Worm (Caenorhabditis elegans) whole organism, late embryonic: ENCODE results near the gene mab-21.

ENCODE experiments used
- C08G9.2 ChIP-seq: sonication (generic microtip); optimal IDR thresholded peaks from 2 replicates; lab custom pipeline; 2016; ENCODE audit warnings: mild to moderate bottlenecking, missing genetic modification characterization, moderate library complexity, missing compliant biosample characterization
- Y22D7AL.16 ChIP-seq: sonication (generic microtip); optimal IDR thresholded peaks from 2 replicates; lab custom pipeline; 2016; ENCODE audit warnings: missing genetic modification characterization, missing compliant biosample characterization
- ceh-31 ChIP-seq: sonication (generic microtip); optimal IDR thresholded peaks from 2 replicates; lab custom pipeline; 2016; ENCODE audit warnings: missing genetic modification characterization, missing compliant biosample characterization
- ceh-48 ChIP-seq: sonication (generic microtip); optimal IDR thresholded peaks from 2 replicates; lab custom pipeline; 2016; ENCODE audit warnings: missing genetic modification characterization, inconsistent platforms, missing compliant biosample characterization
- che-1 ChIP-seq: sonication (generic microtip); optimal IDR thresholded peaks from 2 replicates; lab custom pipeline; 2016; ENCODE audit warnings: mild to moderate bottlenecking, missing genetic modification characterization, missing compliant biosample characterization
- dve-1 ChIP-seq: sonication (generic microtip); optimal IDR thresholded peaks from 2 replicates; lab custom pipeline; 2017; ENCODE audit warnings: antibody characterized with exemption, mild to moderate bottlenecking, missing genetic modification characterization, missing compliant biosample characterization
- eyg-1 ChIP-seq: sonication (generic microtip); optimal IDR thresholded peaks from 2 replicates; lab custom pipeline; 2016; ENCODE audit warnings: missing genotype, missing genetic modification characterization, missing compliant biosample characterization
- fkh-10 ChIP-seq: fragments of 150-350 bp; optimal IDR thresholded peaks from 2 replicates; lab custom pipeline; 2014; ENCODE audit warnings: missing biosample characterization, missing genetic modification reagents, missing genetic modification characterization
- hlh-30 ChIP-seq: sonication (generic microtip); optimal IDR thresholded peaks from 2 replicates; lab custom pipeline; 2017; ENCODE audit warnings: antibody characterized with exemption, missing genetic modification characterization, missing compliant biosample characterization; ENCODE audit not compliant: insufficient read depth
- lin-11 ChIP-seq: fragments of 200-800 bp; sonication (Bioruptor generic); optimal IDR thresholded peaks from 2 replicates; lab custom pipeline; 2018; ENCODE audit warnings: mild to moderate bottlenecking, missing genetic modification characterization, missing compliant biosample characterization
- madf-2 ChIP-seq: sonication (generic microtip); optimal IDR thresholded peaks from 2 replicates; lab custom pipeline; 2017; ENCODE audit warnings: missing genetic modification characterization, missing compliant biosample characterization
- nfya-1 ChIP-seq: sonication (generic microtip); optimal IDR thresholded peaks from 2 replicates; lab custom pipeline; 2017; ENCODE audit warnings: missing genetic modification characterization, mild to moderate bottlenecking, missing compliant biosample characterization, antibody characterized with exemption, moderate library complexity
- npax-4 ChIP-seq: sonication (generic microtip); optimal IDR thresholded peaks from 2 replicates; lab custom pipeline; 2016; ENCODE audit warnings: missing genetic modification characterization, missing compliant biosample characterization
- sox-2 ChIP-seq: fragments of 200-800 bp; sonication (Bioruptor generic); IDR thresholded peaks from 2 replicates; pipeline ENCODE4 v1.3.6; 2022; ENCODE audit warnings: missing genetic modification reagents, missing genetic modification characterization, missing compliant biosample characterization
- unc-55 ChIP-seq: sonication (generic microtip); optimal IDR thresholded peaks from 2 replicates; lab custom pipeline; 2017; ENCODE audit warnings: missing biosample characterization, missing genetic modification reagents, missing genetic modification characterization
- unc-86 ChIP-seq: sonication (generic microtip); optimal IDR thresholded peaks from 2 replicates; lab custom pipeline; 2016; ENCODE audit warnings: missing genetic modification characterization, missing compliant biosample characterization
- zip-5 ChIP-seq: sonication (generic microtip); optimal IDR thresholded peaks from 2 replicates; lab custom pipeline; 2016; ENCODE audit warnings: missing genetic modification characterization, missing compliant biosample characterization

mab-21 gene

DNA sequence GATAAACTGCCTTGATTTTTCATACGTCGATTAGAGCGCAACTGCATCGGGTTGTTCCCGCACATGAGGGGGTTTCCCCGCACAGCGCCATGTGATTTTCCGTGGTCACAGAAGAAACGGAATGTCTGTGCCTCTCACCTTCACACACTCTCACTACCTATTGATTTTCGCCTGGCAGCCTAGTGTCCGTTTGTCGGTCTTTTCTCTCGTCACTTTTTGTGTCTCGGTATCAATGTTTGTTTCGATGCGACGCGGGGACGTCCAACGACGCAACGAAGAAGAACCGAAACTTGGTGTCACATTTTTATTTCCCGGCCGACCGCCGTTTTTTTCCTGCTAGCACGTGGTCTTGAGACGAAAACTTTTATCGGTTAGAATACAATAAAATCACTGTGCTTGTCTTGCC lies 48.8 kb downstream of the mab-21 start (continued):
- TF ChIP-seq unc-86 (tag; lab: Kevin White, UChicago) (peak; percentile 2), lin-11 (tag; lab: Kevin White, UChicago) (no peak), unc-55 (peak; percentile 92), ceh-48 (tag; lab: Kevin White, UChicago) (peak; percentile 96), Y22D7AL.16 (tag; lab: Kevin White, UChicago) (no peak), dve-1 (tag; lab: Kevin White, UChicago) (peak; percentile 80), C08G9.2 (no peak), ceh-31 (tag; lab: Kevin White, UChicago) (peak; percentile 83), zip-5 (tag; lab: Kevin White, UChicago) (no peak), che-1 (tag; lab: Kevin White, UChicago) (peak; percentile 7), npax-4 (tag; lab: Kevin White, UChicago) (no peak), sox-2 (GFP tag; lab: Robert Waterston, UW) (no peak), eyg-1 (tag; lab: Kevin White, UChicago) (no peak), fkh-10 (no peak), nfya-1 (tag; lab: Kevin White, UChicago) (peak; percentile 79), madf-2 (peak; percentile 37)
- TF ChIP-seq, all 69 proteins: peak for 28

DNA sequence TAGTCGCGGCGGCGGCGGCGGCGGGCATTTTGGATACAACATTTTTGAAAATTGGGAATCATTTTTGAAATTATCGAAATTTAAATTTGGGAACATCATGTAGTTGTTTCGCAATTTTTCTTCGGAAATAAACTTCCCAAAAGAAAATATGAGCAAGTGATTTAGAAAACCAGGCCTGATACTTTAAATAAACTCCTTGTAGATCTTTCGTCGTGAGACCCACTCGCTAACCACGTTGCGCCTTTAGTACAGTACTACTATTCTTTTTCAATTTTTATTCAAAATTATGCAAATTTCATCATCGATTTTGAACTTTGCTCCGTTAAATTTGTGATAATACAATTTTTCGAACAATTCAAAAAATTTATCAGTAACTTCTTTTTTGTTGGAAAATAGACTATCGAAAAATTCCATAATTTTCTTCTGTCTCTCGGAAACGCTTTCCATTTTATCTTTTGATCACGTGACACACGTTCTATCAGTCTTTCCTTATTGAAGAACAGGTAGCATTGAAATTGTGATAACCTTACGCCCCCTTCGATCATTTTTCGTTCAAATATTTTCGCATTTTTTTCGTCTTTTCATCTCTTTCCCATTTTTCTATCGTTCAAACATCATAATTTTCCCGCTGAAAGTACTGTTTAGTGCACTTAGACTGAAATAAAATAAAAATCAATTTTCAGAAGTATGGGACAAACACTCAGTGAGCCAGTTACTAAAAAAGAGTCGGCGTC lies 49.4 kb downstream of the mab-21 start, which contains the start of gene ppm-2:
TSS of gene ppm-2 (plus strand) at position 684 of the 734 bp plus-strand sequence.
- TF ChIP-seq nfya-1 (tag; lab: Kevin White, UChicago): no peak
- peak; percentile 35 for TF ChIP-seq hlh-30
